ENCODE assay signal across 7 worm cellular contexts in genomic region chrV:13656346-13657254, ce11.
TF ChIP-seq lines count a peak whose summit lies in the region.

No protein-coding gene starts in this region.

TF ChIP-seq in whole organism, L1 larva, 84 proteins besides CTCF, POLR2A, EP300 and RAD21 (continues in another document):
- no peak for TF ChIP-seq unc-98 (GFP tag; IDR thresholded peaks at IDR 0.05; lab: Robert Waterston, UW)
- TF ChIP-seq unc-130 (tag; optimal IDR thresholded peaks at IDR 0.05; lab: Kevin White, UChicago): peak; percentile 43
- TF ChIP-seq xbp-1 (tag; optimal IDR thresholded peaks at IDR 0.05; lab: Kevin White, UChicago): peak; percentile 11
- no peak for TF ChIP-seq unc-30 (tag; optimal IDR thresholded peaks at IDR 0.05; lab: Kevin White, UChicago)
- no peak for TF ChIP-seq ets-5 (GFP tag; IDR thresholded peaks at IDR 0.05; lab: Robert Waterston, UW)
- TF ChIP-seq jun-1 (tag; optimal IDR thresholded peaks at IDR 0.05; lab: Kevin White, UChicago): peak; percentile 22
- TF ChIP-seq zag-1 (tag; optimal IDR thresholded peaks at IDR 0.05; lab: Kevin White, UChicago): no peak
- TF ChIP-seq zip-4 (GFP tag; optimal IDR thresholded peaks at IDR 0.05; lab: Kevin White, UChicago): no peak
- peak; percentile 18 for TF ChIP-seq irx-1 (tag; optimal IDR thresholded peaks at IDR 0.05; lab: Kevin White, UChicago)
- TF ChIP-seq mdl-1 (tag; optimal IDR thresholded peaks at IDR 0.05; lab: Kevin White, UChicago): peak; percentile 29 to 67
- TF ChIP-seq egl-13 (tag; optimal IDR thresholded peaks at IDR 0.05; lab: Kevin White, UChicago): no peak
- TF ChIP-seq aly-2 (tag; optimal IDR thresholded peaks at IDR 0.05; lab: Kevin White, UChicago): no peak
- no peak for TF ChIP-seq fkh-4 (tag; optimal IDR thresholded peaks at IDR 0.05; lab: Kevin White, UChicago; ENCODE audit: borderline replicate concordance)

TF ChIP-seq in whole organism, L2 larva, 48 proteins besides CTCF, POLR2A, EP300 and RAD21 (continues in another document):
- TF ChIP-seq mbf-1 (tag; optimal IDR thresholded peaks at IDR 0.05; lab: Kevin White, UChicago): no peak
- peak; percentile 69 for TF ChIP-seq ama-1 (optimal IDR thresholded peaks at IDR 0.05; lab: Kevin White, UChicago)
- TF ChIP-seq fos-1 (tag; optimal IDR thresholded peaks at IDR 0.05; lab: Kevin White, UChicago): peak; percentile 89
- peak; percentile 93 for TF ChIP-seq blmp-1 (tag; optimal IDR thresholded peaks at IDR 0.05; lab: Kevin White, UChicago; ENCODE audit: insufficient read depth)
- TF ChIP-seq lin-13 (GFP tag; optimal IDR thresholded peaks at IDR 0.05; lab: Kevin White, UChicago): no peak
- TF ChIP-seq nhr-129 (tag; optimal IDR thresholded peaks at IDR 0.05; lab: Kevin White, UChicago): peak; percentile 75
- peak; percentile 44 to 75 for TF ChIP-seq mdl-1 (tag; optimal IDR thresholded peaks at IDR 0.05; lab: Kevin White, UChicago)
- peak; percentile 90 for TF ChIP-seq sma-3 (GFP tag; optimal IDR thresholded peaks at IDR 0.05; lab: Kevin White, UChicago)
- TF ChIP-seq nhr-25 (tag; optimal IDR thresholded peaks at IDR 0.05; lab: Kevin White, UChicago): peak; percentile 90
- TF ChIP-seq unc-39 (tag; optimal IDR thresholded peaks at IDR 0.05; lab: Kevin White, UChicago): no peak
- no peak for TF ChIP-seq nhr-10 (tag; optimal IDR thresholded peaks at IDR 0.05; lab: Kevin White, UChicago)
- TF ChIP-seq F13H6.1 (tag; optimal IDR thresholded peaks at IDR 0.05; lab: Kevin White, UChicago): peak; percentile 83
- peak; percentile 21 for TF ChIP-seq Y55F3AM.14 (GFP tag; optimal IDR thresholded peaks at IDR 0.05; lab: Kevin White, UChicago)

TF ChIP-seq in whole organism, L3 larva, 47 proteins besides CTCF, POLR2A, EP300 and RAD21 (continues in another document):
- peak; percentile 47 for TF ChIP-seq lin-39 (tag; optimal IDR thresholded peaks at IDR 0.05; lab: Kevin White, UChicago)
- peak; percentile 95 for TF ChIP-seq unc-62 (GFP tag; optimal IDR thresholded peaks at IDR 0.05; lab: Kevin White, UChicago)
- peak; percentile 24 for TF ChIP-seq tbx-2 (tag; optimal IDR thresholded peaks at IDR 0.05; lab: Kevin White, UChicago)
- TF ChIP-seq nfya-1 (tag; optimal IDR thresholded peaks at IDR 0.05; lab: Kevin White, UChicago; ENCODE audit: insufficient read depth): peak; percentile 39
- peak; percentile 25 for TF ChIP-seq egl-27 (tag; optimal IDR thresholded peaks at IDR 0.05; lab: Kevin White, UChicago)
- TF ChIP-seq aly-2 (tag; optimal IDR thresholded peaks at IDR 0.05; lab: Kevin White, UChicago): no peak
- TF ChIP-seq pqm-1 (tag; optimal IDR thresholded peaks at IDR 0.05; lab: Kevin White, UChicago): peak; percentile 77
- peak in 1 of 3 experiments; percentile 79 for TF ChIP-seq elt-3 (tag; optimal IDR thresholded peaks at IDR 0.05; lab: Kevin White, UChicago)
- TF ChIP-seq elt-2 (tag; optimal IDR thresholded peaks at IDR 0.05; lab: Kevin White, UChicago): peak; percentile 95
- TF ChIP-seq nhr-23 (tag; optimal IDR thresholded peaks at IDR 0.05; lab: Kevin White, UChicago): peak; percentile 94
- TF ChIP-seq nhr-77 (tag; optimal IDR thresholded peaks at IDR 0.05; lab: Kevin White, UChicago): no peak
- no peak for TF ChIP-seq hmg-11 (tag; optimal IDR thresholded peaks at IDR 0.05; lab: Kevin White, UChicago)
- TF ChIP-seq lin-15B (tag; optimal IDR thresholded peaks at IDR 0.05; lab: Kevin White, UChicago): no peak
- no peak for TF ChIP-seq fkh-10 (GFP tag; optimal IDR thresholded peaks at IDR 0.05; lab: Kevin White, UChicago)

TF ChIP-seq in whole organism, L4 larva, 104 proteins besides CTCF, POLR2A, EP300 and RAD21 (continues in another document):
- no peak for TF ChIP-seq daf-8 (GFP tag; IDR thresholded peaks at IDR 0.05; lab: Robert Waterston, UW)
- 0 out of 2 replicates have a peak, but pooled peaks have one; percentile 2 for TF ChIP-seq ZK337.2 (GFP tag; IDR thresholded peaks at IDR 0.05; lab: Robert Waterston, UW)
- no peak for TF ChIP-seq snpc-4 (tag; optimal IDR thresholded peaks at IDR 0.05; lab: Kevin White, UChicago)
- 0 out of 2 replicates have a peak, but pooled peaks have one; percentile 6 for TF ChIP-seq F26F4.8 (GFP tag; conservative IDR thresholded peaks at IDR 0.05; lab: Robert Waterston, UW)
- TF ChIP-seq nhr-28 (tag; optimal IDR thresholded peaks at IDR 0.05; lab: Kevin White, UChicago): peak; percentile 97
- TF ChIP-seq dmd-6 (GFP tag; IDR thresholded peaks at IDR 0.05; lab: Robert Waterston, UW): peak; percentile 86
- TF ChIP-seq unc-130 (GFP tag; optimal IDR thresholded peaks at IDR 0.05; lab: Kevin White, UChicago): no peak
- TF ChIP-seq lin-15B (tag; optimal IDR thresholded peaks at IDR 0.05; lab: Kevin White, UChicago): no peak
- peak; percentile 46 to 51 for TF ChIP-seq lsy-2 (tag; optimal IDR thresholded peaks at IDR 0.05; lab: Kevin White, UChicago)
- no peak for TF ChIP-seq sdz-12 (GFP tag; optimal IDR thresholded peaks at IDR 0.05; lab: Kevin White, UChicago)
- peak; percentile 29 for TF ChIP-seq spr-3 (GFP tag; optimal IDR thresholded peaks at IDR 0.05; lab: Kevin White, UChicago)
- peak; percentile 9 for TF ChIP-seq spr-1 (tag; optimal IDR thresholded peaks at IDR 0.05; lab: Kevin White, UChicago)
- TF ChIP-seq mdl-1 (tag; optimal IDR thresholded peaks at IDR 0.05; lab: Kevin White, UChicago): peak; percentile 72 to 93

TF ChIP-seq in whole organism, late embryonic, 69 proteins besides CTCF, POLR2A, EP300 and RAD21:
- TF ChIP-seq elt-2 (tag; optimal IDR thresholded peaks at IDR 0.05; lab: Kevin White, UChicago): peak; percentile 53
- peak; percentile 29 for TF ChIP-seq ref-2 (tag; optimal IDR thresholded peaks at IDR 0.05; lab: Kevin White, UChicago)
- no peak for TF ChIP-seq ceh-31 (tag; optimal IDR thresholded peaks at IDR 0.05; lab: Kevin White, UChicago)
- TF ChIP-seq unc-55 (GFP tag; optimal IDR thresholded peaks at IDR 0.05; lab: Kevin White, UChicago): peak; percentile 57

TF ChIP-seq in whole organism, mixed stage, embryonic, 35 proteins besides CTCF, POLR2A, EP300 and RAD21:
- TF ChIP-seq cnd-1 (tag; optimal IDR thresholded peaks at IDR 0.05; lab: Kevin White, UChicago) (no peak), ham-2 (GFP tag; optimal IDR thresholded peaks at IDR 0.05; lab: Kevin White, UChicago) (peak; percentile 76), unc-62 (GFP tag; optimal IDR thresholded peaks at IDR 0.05; lab: Kevin White, UChicago) (peak; percentile 84)

TF ChIP-seq in whole organism, young adult, 124 proteins besides CTCF, POLR2A, EP300 and RAD21 (continues in another document):
- TF ChIP-seq ztf-22 (GFP tag; optimal IDR thresholded peaks at IDR 0.05; lab: Kevin White, UChicago) (peak; percentile 43), xnd-1 (tag; optimal IDR thresholded peaks at IDR 0.05; lab: Kevin White, UChicago) (no peak), somi-1 (GFP tag; optimal IDR thresholded peaks at IDR 0.05; lab: Kevin White, UChicago) (peak; percentile 48), lin-54 (GFP tag; optimal IDR thresholded peaks at IDR 0.05; lab: Kevin White, UChicago) (no peak), nhr-90 (tag; optimal IDR thresholded peaks at IDR 0.05; lab: Kevin White, UChicago) (peak; percentile 82), tbp1 (GFP tag; optimal IDR thresholded peaks at IDR 0.05; lab: Kevin White, UChicago) (peak; percentile 59), efl-1 (GFP tag; optimal IDR thresholded peaks at IDR 0.05; lab: Kevin White, UChicago) (no peak), mcd-1 (GFP tag; IDR thresholded peaks at IDR 0.05; lab: Robert Waterston, UW) (peak; percentile 44; the same call in 1 of the 2 replicates), die-1 (tag; optimal IDR thresholded peaks at IDR 0.05; lab: Kevin White, UChicago) (peak; percentile 29), chd-7 (tag; optimal IDR thresholded peaks at IDR 0.05; lab: Kevin White, UChicago) (peak; percentile 69), ZK185.1 (tag; optimal IDR thresholded peaks at IDR 0.05; lab: Kevin White, UChicago; ENCODE audit: poor library complexity, severe bottlenecking) (peak; percentile 9), let-607 (tag; optimal IDR thresholded peaks at IDR 0.05; lab: Kevin White, UChicago) (peak in 1 of 2 experiments; percentile 42), atf-7 (tag; optimal IDR thresholded peaks at IDR 0.05; lab: Kevin White, UChicago) (peak; percentile 68), ccch-3 (GFP tag; optimal IDR thresholded peaks at IDR 0.05; lab: Kevin White, UChicago) (peak; percentile 21), ceh-40 (GFP tag; IDR thresholded peaks at IDR 0.05; lab: Robert Waterston, UW) (no peak), F39B2.1 (GFP tag; IDR thresholded peaks at IDR 0.05; lab: Robert Waterston, UW) (no peak), snpc-4 (GFP tag; optimal IDR thresholded peaks at IDR 0.05; lab: Kevin White, UChicago) (no peak), snpc-4 (tag; optimal IDR thresholded peaks at IDR 0.05; lab: Kevin White, UChicago) (peak in 2 of 4 experiments; percentile 25 to 26), mes-4 (tag; optimal IDR thresholded peaks at IDR 0.05; lab: Kevin White, UChicago) (no peak), tlf-1 (GFP tag; optimal IDR thresholded peaks at IDR 0.05; lab: Kevin White, UChicago) (peak; percentile 55), F22D6.2 (tag; optimal IDR thresholded peaks at IDR 0.05; lab: Kevin White, UChicago) (peak; percentile 56), Y95B8A.8 (GFP tag; IDR thresholded peaks at IDR 0.05; lab: Robert Waterston, UW) (peak; percentile 18; the same call in 1 of the 2 replicates), T26A5.8 (tag; optimal IDR thresholded peaks at IDR 0.05; lab: Kevin White, UChicago) (no peak), ceh-91 (GFP tag; IDR thresholded peaks at IDR 0.05; lab: Robert Waterston, UW) (no peak), nfya-2 (GFP tag; IDR thresholded peaks at IDR 0.05; lab: Robert Waterston, UW) (0 out of 2 replicates have a peak, but pooled peaks have one; percentile 11), nhr-80 (tag; optimal IDR thresholded peaks at IDR 0.05; lab: Kevin White, UChicago) (peak; percentile 96), egrh-3 (GFP tag; IDR thresholded peaks at IDR 0.05; lab: Robert Waterston, UW) (no peak), attf-3 (GFP tag; conservative IDR thresholded peaks at IDR 0.05; lab: Robert Waterston, UW) (no peak), B0336.3 (GFP tag; IDR thresholded peaks at IDR 0.05; lab: Robert Waterston, UW) (peak; percentile 62; the same call in 1 of the 2 replicates), akir-1 (GFP tag; optimal IDR thresholded peaks at IDR 0.05; lab: Kevin White, UChicago) (peak; percentile 45), madf-10 (tag; optimal IDR thresholded peaks at IDR 0.05; lab: Kevin White, UChicago) (peak; percentile 47), ekl-4 (GFP tag; IDR thresholded peaks at IDR 0.05; lab: Robert Waterston, UW) (peak; percentile 38; the same call in 1 of the 2 replicates), Y56A3A.18 (GFP tag; IDR thresholded peaks at IDR 0.05; lab: Robert Waterston, UW) (peak; percentile 70; the same call in 1 of the 2 replicates), lin-26 (GFP tag; IDR thresholded peaks at IDR 0.05; lab: Robert Waterston, UW) (peak; percentile 62), F23B12.7 (tag; optimal IDR thresholded peaks at IDR 0.05; lab: Kevin White, UChicago; ENCODE audit: insufficient read depth) (no peak), egl-18 (GFP tag; IDR thresholded peaks at IDR 0.05; lab: Robert Waterston, UW) (no peak)
